Worm (Caenorhabditis elegans): ENCODE results near the gene C28D4.4.

DNA sequence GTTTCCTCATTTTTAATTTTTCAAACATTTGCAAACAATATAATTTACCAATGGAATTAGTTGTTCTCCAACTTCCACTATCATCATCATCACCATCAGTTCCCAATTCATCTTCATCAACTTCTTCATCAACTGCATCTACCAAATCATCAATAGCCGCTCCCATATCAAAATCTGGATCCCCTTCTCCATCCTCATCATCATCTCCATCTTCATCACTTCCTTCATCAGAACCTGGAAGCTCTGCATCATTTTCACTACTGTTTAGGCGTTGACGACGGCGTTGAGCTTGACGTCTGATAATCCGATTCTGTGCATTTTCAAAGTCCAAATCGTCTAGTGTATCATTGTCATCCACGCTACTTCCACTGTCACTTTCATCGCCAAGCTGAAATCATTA, 46.9 kb downstream of the C28D4.4 start:
- TF ChIP-seq flt-1 (GFP tag; IDR thresholded peaks at IDR 0.05) (no peak), sea-1 (GFP tag; conservative IDR thresholded peaks at IDR 0.05) (no peak), ama-1 (optimal IDR thresholded peaks at IDR 0.05) (no peak), ceh-13 (GFP tag; optimal IDR thresholded peaks at IDR 0.05) (no peak), tbx-37 (GFP tag; conservative IDR thresholded peaks at IDR 0.05) (no peak), tra-4 (tag; optimal IDR thresholded peaks at IDR 0.05) (no peak), B0310.2 (tag; optimal IDR thresholded peaks at IDR 0.05) (no peak), hmg-4 (GFP tag; optimal IDR thresholded peaks at IDR 0.05) (no peak), ets-7 (tag; optimal IDR thresholded peaks at IDR 0.05) (no peak), scrt-1 (GFP tag; IDR thresholded peaks at IDR 0.05) (no peak), hmbx-1 (tag; optimal IDR thresholded peaks at IDR 0.05) (no peak), F13C5.2 (tag; optimal IDR thresholded peaks at IDR 0.05) (no peak), tbx-11 (GFP tag; IDR thresholded peaks at IDR 0.05) (no peak)
